Fruit fly (Drosophila melanogaster) whole organism, embryonic: ENCODE measurements around the gene CG6567.

Experiments used
- Abd-B ChIP-seq: fragments of 200-800 bp; sonication (Bioruptor generic); optimal IDR thresholded peaks from 2 replicates; lab custom pipeline; 2018; ENCODE audit warnings: missing biosample characterization, mild to moderate bottlenecking, missing genetic modification characterization, moderate library complexity
- Bgb ChIP-seq: fragments of 200-800 bp; sonication (Bioruptor generic); IDR thresholded peaks from 2 replicates; pipeline ENCODE4 v1.3.6; 2022; ENCODE audit warnings: missing biosample characterization, missing genetic modification characterization; ENCODE audit not compliant: partially characterized antibody
- C15 ChIP-seq: fragments of 200-800 bp; sonication (Bioruptor generic); IDR thresholded peaks from 3 replicates; pipeline ENCODE4 v1.3.6; 2022; ENCODE audit warnings: missing biosample characterization, missing genetic modification characterization
- CG10321 ChIP-seq: fragments of 200-800 bp; sonication (Bioruptor generic); IDR thresholded peaks from 2 replicates; pipeline ENCODE4 v1.3.6; 2022; ENCODE audit warnings: missing biosample characterization, missing genetic modification characterization
- CG11247 ChIP-seq: fragments of 200-800 bp; sonication (Bioruptor generic); IDR thresholded peaks from 2 replicates; pipeline ENCODE4 v1.3.6; 2022; ENCODE audit warnings: missing biosample characterization, missing genetic modification characterization
- CG12391 ChIP-seq: fragments of 200-800 bp; sonication (Bioruptor generic); optimal IDR thresholded peaks from 3 replicates; lab custom pipeline; 2018; ENCODE audit warnings: missing biosample characterization, mild to moderate bottlenecking, missing genetic modification characterization, moderate library complexity
- CG13775 ChIP-seq: fragments of 200-800 bp; sonication (Bioruptor generic); optimal IDR thresholded peaks from 3 replicates; lab custom pipeline; 2017; ENCODE audit warnings: missing biosample characterization, mild to moderate bottlenecking, missing genetic modification characterization
- CG1647 ChIP-seq: fragments of 200-800 bp; sonication (Bioruptor generic); optimal IDR thresholded peaks from 3 replicates; lab custom pipeline; 2016; ENCODE audit warnings: missing biosample characterization, missing genetic modification characterization
- CG2120 ChIP-seq: fragments of 200-800 bp; sonication (Bioruptor generic); optimal IDR thresholded peaks from 3 replicates; lab custom pipeline; 2016; ENCODE audit warnings: missing biosample characterization, missing genetic modification characterization
- CG30020 ChIP-seq: fragments of 200-800 bp; optimal IDR thresholded peaks from 2 replicates; lab custom pipeline; 2019; ENCODE audit warnings: missing biosample characterization, mild to moderate bottlenecking, missing genetic modification characterization, moderate library complexity
- CG4707 ChIP-seq: fragments of 200-800 bp; sonication (Bioruptor generic); optimal IDR thresholded peaks from 2 replicates; lab custom pipeline; 2018; ENCODE audit warnings: missing biosample characterization, mild to moderate bottlenecking, missing genetic modification characterization, moderate library complexity
- CG4854 ChIP-seq: fragments of 200-800 bp; sonication (Bioruptor generic); optimal IDR thresholded peaks from 2 replicates; lab custom pipeline; 2016; ENCODE audit warnings: missing biosample characterization, missing genetic modification characterization, inconsistent platforms
- CG5245 ChIP-seq: fragments of 200-800 bp; sonication (Bioruptor generic); optimal IDR thresholded peaks from 3 replicates; lab custom pipeline; 2016; ENCODE audit warnings: missing biosample characterization, missing genetic modification characterization
- CG6765 ChIP-seq: fragments of 200-800 bp; sonication (Bioruptor generic); optimal IDR thresholded peaks from 3 replicates; lab custom pipeline; 2017; ENCODE audit warnings: missing biosample characterization, mild to moderate bottlenecking, missing genetic modification characterization
- CG9876 ChIP-seq: fragments of 200-800 bp; sonication (Bioruptor generic); optimal IDR thresholded peaks from 2 replicates; lab custom pipeline; 2016; ENCODE audit warnings: missing biosample characterization, missing genetic modification characterization
- Dbx ChIP-seq: fragments of 200-800 bp; sonication (Bioruptor generic); IDR thresholded peaks from 3 replicates; pipeline ENCODE4 v1.3.6; 2022; ENCODE audit warnings: missing biosample characterization, missing genetic modification characterization
- Dip3 ChIP-seq: fragments of 200-800 bp; sonication (Bioruptor generic); optimal IDR thresholded peaks from 3 replicates; lab custom pipeline; 2016; ENCODE audit warnings: missing biosample characterization, missing genetic modification characterization
- Fer1 ChIP-seq: fragments of 200-800 bp; sonication (Bioruptor generic); optimal IDR thresholded peaks from 2 replicates; lab custom pipeline; 2017; ENCODE audit warnings: missing biosample characterization, mild to moderate bottlenecking, missing genetic modification characterization
- HmgZ ChIP-seq: fragments of 200-800 bp; sonication (Bioruptor generic); optimal IDR thresholded peaks from 2 replicates; lab custom pipeline; 2018; ENCODE audit warnings: missing biosample characterization, mild to moderate bottlenecking, missing genetic modification characterization
- Hr39 ChIP-seq: fragments of >200 bp; optimal IDR thresholded peaks from 2 replicates; lab custom pipeline; 2017
- Hr78 ChIP-seq, 2 experiments: fragments of 200-800 bp in 1 of 2; fragments of >200 bp in 1 of 2; sonication (Bioruptor generic) in 1 of 2; optimal IDR thresholded peaks; 2 replicates each; lab custom pipeline; 2017 to 2019; ENCODE audit warnings: missing biosample characterization in 2 of 2, missing genetic modification characterization in 2 of 2, mild to moderate bottlenecking in 1 of 2, moderate library complexity in 1 of 2
- Nf-YA ChIP-seq: fragments of 200-800 bp; sonication (Bioruptor generic); IDR thresholded peaks from 2 replicates; pipeline ENCODE4 v1.3.6; 2022; ENCODE audit warnings: missing biosample characterization, missing genetic modification characterization
- PHDP ChIP-seq: fragments of 200-800 bp; sonication (Bioruptor generic); optimal IDR thresholded peaks from 3 replicates; lab custom pipeline; 2018; ENCODE audit warnings: missing biosample characterization, mild to moderate bottlenecking, missing genetic modification characterization, moderate library complexity
- Spps ChIP-seq: fragments of 200-800 bp; sonication (Bioruptor generic); optimal IDR thresholded peaks from 2 replicates; lab custom pipeline; 2018; ENCODE audit warnings: missing biosample characterization, mild to moderate bottlenecking, missing genetic modification characterization
- Trl ChIP-seq, 3 experiments: fragments of >200 bp in 2 of 3; fragments of 200-800 bp in 1 of 3; sonication (Bioruptor generic) in 1 of 3; optimal IDR thresholded peaks; 2 replicates in 1 of 3; 3 replicates in 2 of 3; lab custom pipeline; 2016 to 2017; ENCODE audit warnings: missing biosample characterization in 1 of 3, missing genetic modification characterization in 1 of 3
- al ChIP-seq: fragments of 200-800 bp; sonication (Bioruptor generic); IDR thresholded peaks from 2 replicates; pipeline ENCODE4 v1.3.6; 2022; ENCODE audit warnings: missing biosample characterization, missing genetic modification characterization
- bbx ChIP-seq: fragments of 200-800 bp; sonication (Bioruptor generic); IDR thresholded peaks from 2 replicates; pipeline ENCODE4 v1.3.6; 2022; ENCODE audit warnings: missing biosample characterization, missing genetic modification characterization; ENCODE audit not compliant: partially characterized antibody
- corto ChIP-seq: fragments of 200-800 bp; sonication (Bioruptor generic); optimal IDR thresholded peaks from 2 replicates; lab custom pipeline; 2016; ENCODE audit warnings: missing biosample characterization, mild to moderate bottlenecking, missing genetic modification characterization, moderate library complexity
- crp ChIP-seq, 2 experiments: fragments of 200-800 bp; sonication (Bioruptor generic); optimal IDR thresholded peaks; 2 replicates in 1 of 2; 3 replicates in 1 of 2; lab custom pipeline; 2017; ENCODE audit warnings: missing biosample characterization in 2 of 2, missing genetic modification characterization in 2 of 2, mild to moderate bottlenecking in 1 of 2, moderate library complexity in 1 of 2
- danr ChIP-seq: fragments of 200-800 bp; sonication (Bioruptor generic); IDR thresholded peaks from 2 replicates; pipeline ENCODE4 v1.3.6; 2022; ENCODE audit warnings: missing biosample characterization, missing genetic modification characterization
- dmrt99B ChIP-seq: fragments of 200-800 bp; sonication (Bioruptor generic); optimal IDR thresholded peaks from 2 replicates; lab custom pipeline; 2018; ENCODE audit warnings: missing biosample characterization, mild to moderate bottlenecking, missing genetic modification characterization, moderate library complexity
- dpn ChIP-seq, 2 experiments: fragments of 200-800 bp; sonication (Bioruptor generic); optimal IDR thresholded peaks; 3 replicates each; lab custom pipeline; 2016; ENCODE audit warnings: missing biosample characterization in 2 of 2, missing genetic modification characterization in 2 of 2
- eve ChIP-seq, 2 experiments: fragments of >200 bp; optimal IDR thresholded peaks; 2 replicates each; lab custom pipeline; 2017; ENCODE audit warnings: missing biosample characterization in 2 of 2, missing genetic modification characterization in 2 of 2
- fd96Cb ChIP-seq: fragments of 200-800 bp; sonication (Bioruptor generic); optimal IDR thresholded peaks from 2 replicates; lab custom pipeline; 2018; ENCODE audit warnings: missing biosample characterization, mild to moderate bottlenecking, missing genetic modification characterization, moderate library complexity
- gce ChIP-seq: fragments of 200-800 bp; sonication (Bioruptor generic); IDR thresholded peaks from 3 replicates; pipeline ENCODE4 v1.3.6; 2022; ENCODE audit warnings: missing biosample characterization, missing genetic modification characterization
- grn ChIP-seq: fragments of 200-800 bp; sonication (Bioruptor generic); optimal IDR thresholded peaks from 3 replicates; lab custom pipeline; 2017; ENCODE audit warnings: missing biosample characterization, missing genetic modification characterization
- jumu ChIP-seq: fragments of 200-800 bp; sonication (Bioruptor generic); optimal IDR thresholded peaks from 3 replicates; lab custom pipeline; 2016; ENCODE audit warnings: missing biosample characterization, missing genetic modification characterization
- kay ChIP-seq: fragments of 200-800 bp; sonication (Bioruptor generic); optimal IDR thresholded peaks from 2 replicates; lab custom pipeline; 2016; ENCODE audit warnings: missing biosample characterization, missing genetic modification characterization
- klu ChIP-seq: fragments of 200-800 bp; sonication (Bioruptor generic); IDR thresholded peaks from 2 replicates; pipeline ENCODE4 v1.3.6; 2022; ENCODE audit warnings: missing biosample characterization, missing genetic modification characterization
- lola ChIP-seq, 3 experiments: fragments of >200 bp in 2 of 3; fragments of 200-800 bp in 1 of 3; sonication (Bioruptor generic) in 1 of 3; optimal IDR thresholded peaks; 2 replicates each; lab custom pipeline; 2017 to 2019; ENCODE audit warnings: missing biosample characterization in 3 of 3, missing genetic modification characterization in 3 of 3, mild to moderate bottlenecking in 1 of 3, moderate library complexity in 1 of 3
- maf-S ChIP-seq: fragments of 200-800 bp; sonication (Bioruptor generic); optimal IDR thresholded peaks from 2 replicates; lab custom pipeline; 2016; ENCODE audit warnings: missing biosample characterization, missing genetic modification characterization
- nerfin-1 ChIP-seq: fragments of 200-800 bp; sonication (Bioruptor generic); optimal IDR thresholded peaks from 3 replicates; lab custom pipeline; 2019; ENCODE audit warnings: missing biosample characterization, mild to moderate bottlenecking, missing genetic modification characterization, moderate library complexity
- ro ChIP-seq: fragments of 200-800 bp; sonication (Bioruptor generic); IDR thresholded peaks from 2 replicates; pipeline ENCODE4 v1.3.6; 2022; ENCODE audit warnings: missing biosample characterization, missing genetic modification characterization
- sisA ChIP-seq: fragments of 200-800 bp; sonication (Bioruptor generic); IDR thresholded peaks from 2 replicates; pipeline ENCODE4 v1.3.6; 2022; ENCODE audit warnings: missing biosample characterization, missing genetic modification characterization
- sna ChIP-seq: fragments of 200-800 bp; sonication (Bioruptor generic); IDR thresholded peaks from 2 replicates; pipeline ENCODE4 v1.3.6; 2022; ENCODE audit warnings: missing biosample characterization, missing genetic modification characterization; ENCODE audit not compliant: partially characterized antibody
- sob ChIP-seq: fragments of 200-800 bp; sonication (Bioruptor generic); IDR thresholded peaks from 2 replicates; pipeline ENCODE4 v1.3.6; 2022; ENCODE audit warnings: missing biosample characterization, missing genetic modification characterization
- trem ChIP-seq: fragments of 200-800 bp; optimal IDR thresholded peaks from 3 replicates; lab custom pipeline; 2019; ENCODE audit warnings: missing biosample characterization, mild to moderate bottlenecking, missing genetic modification characterization, moderate library complexity
- trh ChIP-seq: fragments of 200-800 bp; sonication (Bioruptor generic); optimal IDR thresholded peaks from 2 replicates; lab custom pipeline; 2016; ENCODE audit warnings: missing biosample characterization, missing genetic modification characterization
- vfl ChIP-seq: fragments of 200-800 bp; sonication (Bioruptor generic); optimal IDR thresholded peaks from 2 replicates; lab custom pipeline; 2016; ENCODE audit warnings: missing biosample characterization, missing genetic modification characterization
- vnd ChIP-seq: fragments of 200-800 bp; sonication (Bioruptor generic); IDR thresholded peaks from 3 replicates; pipeline ENCODE4 v1.3.6; 2022; ENCODE audit warnings: missing biosample characterization, missing genetic modification characterization; ENCODE audit not compliant: partially characterized antibody

CG6567 gene

dm6 chr3R:10885422-10886081 is 31.3 kb upstream of the CG6567 start, which contains the start of gene Leash (continued):
- no peak for TF ChIP-seq dmrt99B
- no peak for TF ChIP-seq PHDP (tag; lab: Kevin White, UChicago)
- no peak for TF ChIP-seq CG4854 (GFP tag; lab: Kevin White, UChicago)
- TF ChIP-seq C15 (GFP tag; lab: Robert Waterston, UW), result no peak
- TF ChIP-seq CG10321, result no peak
- TF ChIP-seq HmgZ (tag; lab: Kevin White, UChicago), result peak; percentile 2
- no peak for TF ChIP-seq jumu (GFP tag; lab: Kevin White, UChicago)
- no peak for TF ChIP-seq al (GFP tag; lab: Robert Waterston, UW)
- no peak for TF ChIP-seq Nf-YA (GFP tag; lab: Robert Waterston, UW)
- no peak for TF ChIP-seq dpn (GFP tag; optimal IDR thresholded peaks at IDR 0.05; lab: Kevin White, UChicago)
- peak; percentile 64 for TF ChIP-seq trem (tag; lab: Kevin White, UChicago)
- TF ChIP-seq CG5245, result no peak
- TF ChIP-seq CG11247 (GFP tag; lab: Robert Waterston, UW), result no peak
- peak; percentile 34 for TF ChIP-seq nerfin-1
- no peak for TF ChIP-seq vfl (GFP tag; lab: Kevin White, UChicago)
- TF ChIP-seq vnd (GFP tag; lab: Robert Waterston, UW), result no peak
- no peak for TF ChIP-seq danr (GFP tag; lab: Robert Waterston, UW)
- TF ChIP-seq eve (GFP tag; optimal IDR thresholded peaks at IDR 0.05; lab: Kevin White, UChicago), result no peak
- peak; percentile 63 to 95 for TF ChIP-seq crp (GFP tag; optimal IDR thresholded peaks at IDR 0.05; lab: Kevin White, UChicago)
- no peak for TF ChIP-seq CG12391 (tag; lab: Kevin White, UChicago)
- TF ChIP-seq klu (GFP tag; lab: Robert Waterston, UW), result no peak
- TF ChIP-seq CG1647 (GFP tag; lab: Kevin White, UChicago), result no peak
- TF ChIP-seq Fer1 (GFP tag; lab: Kevin White, UChicago), result peak; percentile 10
- TF ChIP-seq Hr78 (GFP tag; optimal IDR thresholded peaks at IDR 0.05; lab: Kevin White, UChicago), result no peak
- TF ChIP-seq lola (GFP tag; optimal IDR thresholded peaks at IDR 0.05; lab: Kevin White, UChicago), result no peak
- TF ChIP-seq Abd-B, result no peak
- TF ChIP-seq CG4707 (GFP tag; lab: Kevin White, UChicago), result no peak
- no peak for TF ChIP-seq CG9876
- no peak for TF ChIP-seq Dip3 (GFP tag; lab: Kevin White, UChicago)
- TF ChIP-seq Bgb (GFP tag; lab: Robert Waterston, UW), result peak; percentile 30; the same call in 1 of the 2 replicates
- TF ChIP-seq Dbx (GFP tag; lab: Robert Waterston, UW), result no peak
- no peak for TF ChIP-seq CG6765 (GFP tag; lab: Kevin White, UChicago)
- no peak for TF ChIP-seq fd96Cb (tag; lab: Kevin White, UChicago)
- TF ChIP-seq Hr39 (lab: Kevin White, UChicago), result no peak
- no peak for TF ChIP-seq sisA (GFP tag; lab: Robert Waterston, UW)
- TF ChIP-seq CG30020 (tag; lab: Kevin White, UChicago), result no peak
- peak; percentile 67 for TF ChIP-seq bbx (GFP tag; lab: Robert Waterston, UW)
- TF ChIP-seq maf-S (GFP tag; lab: Kevin White, UChicago), result no peak
- no peak for TF ChIP-seq sob (GFP tag; lab: Robert Waterston, UW)
- TF ChIP-seq CG13775, result no peak
- TF ChIP-seq ro (GFP tag; lab: Robert Waterston, UW), result no peak
- peak; percentile 53 to 61 for TF ChIP-seq Trl (optimal IDR thresholded peaks at IDR 0.05; lab: Kevin White, UChicago)
- peak; percentile 19 for TF ChIP-seq Trl (GFP tag; optimal IDR thresholded peaks at IDR 0.05; lab: Kevin White, UChicago)
- TF ChIP-seq gce (GFP tag; lab: Robert Waterston, UW), result no peak
- TF ChIP-seq trh (GFP tag; lab: Kevin White, UChicago), result no peak
- TF ChIP-seq kay, result no peak
- TF ChIP-seq CG2120 (GFP tag; lab: Kevin White, UChicago), result no peak
- TF ChIP-seq Spps, result no peak
- TF ChIP-seq corto (GFP tag; lab: Kevin White, UChicago), result no peak
- TF ChIP-seq sna (GFP tag; lab: Robert Waterston, UW), result peak; percentile 51; the same call in 1 of the 2 replicates
- TF ChIP-seq grn, result no peak
